Worm (Caenorhabditis elegans) whole organism, late embryonic: ENCODE measurements around the gene tag-234.

Source experiments
- C08G9.2 ChIP-seq: sonication (generic microtip); optimal IDR thresholded peaks from 2 replicates; lab custom pipeline; 2016; ENCODE audit warnings: mild to moderate bottlenecking, missing genetic modification characterization, moderate library complexity, missing compliant biosample characterization
- C38D4.7 ChIP-seq: fragments of 200-800 bp; sonication (Bioruptor generic); optimal IDR thresholded peaks from 2 replicates; lab custom pipeline; 2018; ENCODE audit warnings: mild to moderate bottlenecking, missing genetic modification characterization, moderate library complexity, missing compliant biosample characterization
- K09A11.1 ChIP-seq: sonication (generic microtip); optimal IDR thresholded peaks from 2 replicates; lab custom pipeline; 2017; ENCODE audit warnings: antibody characterized with exemption, mild to moderate bottlenecking, missing genetic modification characterization, missing compliant biosample characterization; ENCODE audit not compliant: insufficient read depth
- T23F11.4 ChIP-seq: fragments of 200-800 bp; sonication (Bioruptor generic); optimal IDR thresholded peaks from 2 replicates; lab custom pipeline; 2018; ENCODE audit warnings: mild to moderate bottlenecking, missing genetic modification characterization, missing compliant biosample characterization
- ahr-1 ChIP-seq: sonication (generic microtip); optimal IDR thresholded peaks from 2 replicates; lab custom pipeline; 2016; ENCODE audit warnings: missing genetic modification characterization, missing compliant biosample characterization
- ama-1 ChIP-seq: fragments of 150-350 bp; optimal IDR thresholded peaks from 2 replicates; lab custom pipeline; 2014
- ceh-14 ChIP-seq: sonication (generic microtip); optimal IDR thresholded peaks from 2 replicates; lab custom pipeline; 2016; ENCODE audit warnings: missing genotype, missing genetic modification characterization, missing compliant biosample characterization
- ceh-24 ChIP-seq: sonication (generic microtip); optimal IDR thresholded peaks from 2 replicates; lab custom pipeline; 2016; ENCODE audit warnings: mild to moderate bottlenecking, missing genetic modification characterization, missing compliant biosample characterization
- ceh-30 ChIP-seq: fragments of 150-350 bp; optimal IDR thresholded peaks from 2 replicates; lab custom pipeline; 2014; ENCODE audit warnings: missing biosample characterization, missing genetic modification characterization
- ceh-31 ChIP-seq: sonication (generic microtip); optimal IDR thresholded peaks from 2 replicates; lab custom pipeline; 2016; ENCODE audit warnings: missing genetic modification characterization, missing compliant biosample characterization
- ceh-34 ChIP-seq: sonication (generic microtip); optimal IDR thresholded peaks from 2 replicates; lab custom pipeline; 2016; ENCODE audit warnings: mild to moderate bottlenecking, missing genetic modification characterization, missing compliant biosample characterization
- ceh-48 ChIP-seq: sonication (generic microtip); optimal IDR thresholded peaks from 2 replicates; lab custom pipeline; 2016; ENCODE audit warnings: missing genetic modification characterization, inconsistent platforms, missing compliant biosample characterization
- ceh-9 ChIP-seq: sonication (generic microtip); optimal IDR thresholded peaks from 2 replicates; lab custom pipeline; 2016; ENCODE audit warnings: mild to moderate bottlenecking, missing genetic modification characterization, inconsistent platforms, missing compliant biosample characterization
- dmd-4 ChIP-seq: sonication (generic microtip); optimal IDR thresholded peaks from 2 replicates; lab custom pipeline; 2016; ENCODE audit warnings: borderline replicate concordance, missing genetic modification characterization, missing compliant biosample characterization
- elt-2 ChIP-seq: sonication (generic microtip); optimal IDR thresholded peaks from 2 replicates; lab custom pipeline; 2016; ENCODE audit warnings: missing genetic modification reagents, missing genetic modification characterization, missing compliant biosample characterization
- eyg-1 ChIP-seq: sonication (generic microtip); optimal IDR thresholded peaks from 2 replicates; lab custom pipeline; 2016; ENCODE audit warnings: missing genotype, missing genetic modification characterization, missing compliant biosample characterization
- fax-1 ChIP-seq: sonication (generic microtip); optimal IDR thresholded peaks from 2 replicates; lab custom pipeline; 2016; ENCODE audit warnings: missing genotype, missing genetic modification characterization, missing compliant biosample characterization
- fkh-6 ChIP-seq: sonication (generic microtip); optimal IDR thresholded peaks from 2 replicates; lab custom pipeline; 2016; ENCODE audit warnings: missing genetic modification characterization, missing compliant biosample characterization
- hlh-30 ChIP-seq: sonication (generic microtip); optimal IDR thresholded peaks from 2 replicates; lab custom pipeline; 2017; ENCODE audit warnings: antibody characterized with exemption, missing genetic modification characterization, missing compliant biosample characterization; ENCODE audit not compliant: insufficient read depth
- hlh-6 ChIP-seq: sonication (generic microtip); optimal IDR thresholded peaks from 2 replicates; lab custom pipeline; 2016; ENCODE audit warnings: missing genotype, missing genetic modification characterization, missing compliant biosample characterization
- hlh-8 ChIP-seq: sonication (generic microtip); optimal IDR thresholded peaks from 2 replicates; lab custom pipeline; 2016; ENCODE audit warnings: missing genotype, missing genetic modification characterization, missing compliant biosample characterization
- madf-2 ChIP-seq: sonication (generic microtip); optimal IDR thresholded peaks from 2 replicates; lab custom pipeline; 2017; ENCODE audit warnings: missing genetic modification characterization, missing compliant biosample characterization
- mec-3 ChIP-seq: sonication (generic microtip); optimal IDR thresholded peaks from 2 replicates; lab custom pipeline; 2016; ENCODE audit warnings: borderline replicate concordance, missing genetic modification characterization, missing compliant biosample characterization
- nfya-1 ChIP-seq: sonication (generic microtip); optimal IDR thresholded peaks from 2 replicates; lab custom pipeline; 2017; ENCODE audit warnings: missing genetic modification characterization, mild to moderate bottlenecking, missing compliant biosample characterization, antibody characterized with exemption, moderate library complexity
- npax-4 ChIP-seq: sonication (generic microtip); optimal IDR thresholded peaks from 2 replicates; lab custom pipeline; 2016; ENCODE audit warnings: missing genetic modification characterization, missing compliant biosample characterization
- pag-3 ChIP-seq: sonication (generic microtip); optimal IDR thresholded peaks from 2 replicates; lab custom pipeline; 2016; ENCODE audit warnings: missing compliant biosample characterization, missing genetic modification characterization, borderline replicate concordance
- pros-1 ChIP-seq: fragments of 150-350 bp; optimal IDR thresholded peaks from 2 replicates; lab custom pipeline; 2014; ENCODE audit warnings: missing biosample characterization, missing genetic modification reagents, missing genetic modification characterization
- rnt-1 ChIP-seq: sonication (generic microtip); optimal IDR thresholded peaks from 2 replicates; lab custom pipeline; 2016; ENCODE audit warnings: missing genetic modification characterization, missing compliant biosample characterization
- sox-2 ChIP-seq: fragments of 200-800 bp; sonication (Bioruptor generic); IDR thresholded peaks from 2 replicates; pipeline ENCODE4 v1.3.6; 2022; ENCODE audit warnings: missing genetic modification reagents, missing genetic modification characterization, missing compliant biosample characterization
- sox-4 ChIP-seq: sonication (generic microtip); optimal IDR thresholded peaks from 2 replicates; lab custom pipeline; 2017; ENCODE audit warnings: mild to moderate bottlenecking, missing genetic modification characterization, inconsistent platforms, missing compliant biosample characterization
- tbx-2 ChIP-seq: sonication (generic microtip); optimal IDR thresholded peaks from 2 replicates; lab custom pipeline; 2016; ENCODE audit warnings: missing genetic modification characterization, missing compliant biosample characterization
- tbx-7 ChIP-seq: sonication (generic microtip); optimal IDR thresholded peaks from 2 replicates; lab custom pipeline; 2016; ENCODE audit warnings: missing genotype, missing genetic modification characterization, missing compliant biosample characterization
- ttx-3 ChIP-seq: sonication (generic microtip); optimal IDR thresholded peaks from 2 replicates; lab custom pipeline; 2016; ENCODE audit warnings: missing genetic modification reagents, missing genetic modification characterization, missing compliant biosample characterization
- unc-3 ChIP-seq, 2 experiments: fragments of 200-800 bp in 1 of 2; sonication (Bioruptor generic) in 1 of 2; sonication (generic microtip) in 1 of 2; conservative IDR thresholded peaks in 1 of 2; optimal IDR thresholded peaks in 1 of 2; 2 replicates each; pipeline versions ENCODE4 v1.3.6 to Lab custom; 2016 to 2022; ENCODE audit warnings: missing compliant biosample characterization in 2 of 2, missing genetic modification characterization in 2 of 2, missing genetic modification reagents in 1 of 2
- unc-42 ChIP-seq: sonication (generic microtip); optimal IDR thresholded peaks from 2 replicates; lab custom pipeline; 2016; ENCODE audit warnings: missing genotype, missing genetic modification characterization, missing compliant biosample characterization
- unc-86 ChIP-seq: sonication (generic microtip); optimal IDR thresholded peaks from 2 replicates; lab custom pipeline; 2016; ENCODE audit warnings: missing genetic modification characterization, missing compliant biosample characterization
- zip-5 ChIP-seq: sonication (generic microtip); optimal IDR thresholded peaks from 2 replicates; lab custom pipeline; 2016; ENCODE audit warnings: missing genetic modification characterization, missing compliant biosample characterization
- ztf-16 ChIP-seq: sonication (generic microtip); optimal IDR thresholded peaks from 2 replicates; lab custom pipeline; 2017; ENCODE audit warnings: missing genetic modification characterization, missing compliant biosample characterization

Gene tag-234

ce11 chrII:5860621-5861020 lies 3.4 kb upstream of the tag-234 start:
- TF ChIP-seq ceh-31 (tag; lab: Kevin White, UChicago) (peak; percentile 41), sox-2 (GFP tag; lab: Robert Waterston, UW) (no peak), unc-42 (tag; lab: Kevin White, UChicago) (peak; percentile 5)

ce11 chrII:5865405-5866308 lies 1.7 kb downstream of the tag-234 start, which contains the start of gene F55C12.19:
TSS of gene F55C12.19 (plus strand) at chrII:5866139.
- TF ChIP-seq ceh-31 (tag; lab: Kevin White, UChicago), result no peak
- TF ChIP-seq hlh-6, result no peak
- TF ChIP-seq unc-3 (GFP tag; conservative IDR thresholded peaks at IDR 0.05; lab: Robert Waterston, UW), result no peak
- no peak for TF ChIP-seq unc-3 (tag; optimal IDR thresholded peaks at IDR 0.05; lab: Kevin White, UChicago)
- TF ChIP-seq ttx-3, result no peak
- TF ChIP-seq ceh-14 (tag; lab: Kevin White, UChicago), result no peak
- no peak for TF ChIP-seq unc-42 (tag; lab: Kevin White, UChicago)
- TF ChIP-seq fax-1 (tag; lab: Kevin White, UChicago), result no peak
- no peak for TF ChIP-seq ceh-34
- TF ChIP-seq ahr-1 (tag; lab: Kevin White, UChicago), result no peak
- TF ChIP-seq pag-3, result no peak
- TF ChIP-seq zip-5 (tag; lab: Kevin White, UChicago), result no peak

ce11 chrII:5866920-5867319 lies 2.9 kb downstream of the tag-234 start:
- TF ChIP-seq nfya-1 (tag; lab: Kevin White, UChicago) (peak; percentile 75), ceh-24 (tag; lab: Kevin White, UChicago) (no peak), rnt-1 (no peak), C38D4.7 (GFP tag; lab: Kevin White, UChicago) (no peak), zip-5 (tag; lab: Kevin White, UChicago) (no peak), T23F11.4 (GFP tag; lab: Kevin White, UChicago) (no peak), ceh-48 (tag; lab: Kevin White, UChicago) (no peak), unc-42 (tag; lab: Kevin White, UChicago) (no peak)

- TF ChIP-seq ceh-14 (tag; lab: Kevin White, UChicago), result no peak
- TF ChIP-seq unc-42 (tag; lab: Kevin White, UChicago), result peak; percentile 21
- TF ChIP-seq ama-1 (lab: Kevin White, UChicago), result no peak
- peak; percentile 8 for TF ChIP-seq sox-4
- TF ChIP-seq ttx-3, result no peak
- TF ChIP-seq tbx-2, result peak; percentile 6
- no peak for TF ChIP-seq ceh-34
These were observed 7.5 kb downstream of the tag-234 start for ce11 chrII:5871508-5871907.

ce11 chrII:5872414-5872813 lies 8.4 kb downstream of the tag-234 start:
- TF ChIP-seq hlh-30 (tag; lab: Kevin White, UChicago) (no peak), hlh-8 (no peak), fkh-6 (no peak)
- TF ChIP-seq, all 69 proteins: peak for 0

- no peak for TF ChIP-seq rnt-1
- no peak for TF ChIP-seq sox-4
- no peak for TF ChIP-seq unc-86 (tag; lab: Kevin White, UChicago)
- no peak for TF ChIP-seq hlh-8
- peak; percentile 60 for TF ChIP-seq ceh-31 (tag; lab: Kevin White, UChicago)
- TF ChIP-seq ceh-30 (tag; lab: Kevin White, UChicago), result no peak
- TF ChIP-seq ceh-14 (tag; lab: Kevin White, UChicago), result no peak
- TF ChIP-seq dmd-4, result no peak
- no peak for TF ChIP-seq ceh-24 (tag; lab: Kevin White, UChicago)
- peak; percentile 39 for TF ChIP-seq ztf-16 (tag; lab: Kevin White, UChicago)
- no peak for TF ChIP-seq madf-2 (tag; lab: Kevin White, UChicago)
- TF ChIP-seq K09A11.1 (tag; lab: Kevin White, UChicago), result no peak
- TF ChIP-seq mec-3, result no peak
- TF ChIP-seq zip-5 (tag; lab: Kevin White, UChicago), result peak; percentile 47
- TF ChIP-seq pag-3, result no peak
- TF ChIP-seq pros-1, result no peak
- no peak for TF ChIP-seq eyg-1 (tag; lab: Kevin White, UChicago)
- no peak for TF ChIP-seq ceh-9 (tag; lab: Kevin White, UChicago)
- TF ChIP-seq C08G9.2, result peak; percentile 31
- TF ChIP-seq tbx-2, result peak; percentile 47
- TF ChIP-seq npax-4 (tag; lab: Kevin White, UChicago), result no peak
- TF ChIP-seq elt-2 (tag; lab: Kevin White, UChicago), result peak; percentile 70
- no peak for TF ChIP-seq T23F11.4 (GFP tag; lab: Kevin White, UChicago)
- no peak for TF ChIP-seq tbx-7 (tag; lab: Kevin White, UChicago)
These were observed 9.6 kb downstream of the tag-234 start, which contains the start of gene tex-2 for ce11 chrII:5873564-5874070. TSS of gene tex-2 (minus strand) at chrII:5873614.
